Worm (Caenorhabditis elegans) whole organism, young adult: ENCODE measurements around the gene C34C12.8.
A peak's percentile ranks its signal among the peaks of the same experiment; 100 is the strongest.

Source experiments
- B0019.2 ChIP-seq: fragments of 200-800 bp; sonication (Bioruptor generic); conservative IDR thresholded peaks from 2 replicates; pipeline ENCODE4 v1.3.6; 2022; ENCODE audit warnings: missing genetic modification reagents, missing genetic modification characterization, missing compliant biosample characterization
- B0261.1 ChIP-seq: sonication (generic microtip); optimal IDR thresholded peaks from 2 replicates; lab custom pipeline; 2016; ENCODE audit warnings: mild to moderate bottlenecking, missing genetic modification characterization, moderate library complexity, missing compliant biosample characterization
- B0336.3 ChIP-seq: fragments of 200-800 bp; sonication (Bioruptor generic); IDR thresholded peaks from 2 replicates; pipeline ENCODE4 v1.3.6; 2022; ENCODE audit warnings: missing genetic modification characterization, missing compliant biosample characterization
- F22D6.2 ChIP-seq: sonication (generic microtip); optimal IDR thresholded peaks from 2 replicates; lab custom pipeline; 2016; ENCODE audit warnings: mild to moderate bottlenecking, missing genetic modification characterization, missing compliant biosample characterization
- F23B12.7 ChIP-seq: sonication (generic microtip); optimal IDR thresholded peaks from 2 replicates; lab custom pipeline; 2017; ENCODE audit warnings: missing genetic modification characterization, mild to moderate bottlenecking, missing compliant biosample characterization, antibody characterized with exemption, moderate library complexity; ENCODE audit not compliant: insufficient read depth
- F33H1.4 ChIP-seq: fragments of 200-800 bp; sonication (Bioruptor generic); IDR thresholded peaks from 2 replicates; pipeline ENCODE4 v1.3.6; 2022; ENCODE audit warnings: missing genetic modification reagents, missing genetic modification characterization, missing compliant biosample characterization
- F39B2.1 ChIP-seq: fragments of 200-800 bp; sonication (Bioruptor generic); IDR thresholded peaks from 2 replicates; pipeline ENCODE4 v1.3.6; 2022; ENCODE audit warnings: missing genetic modification reagents, missing genetic modification characterization, missing compliant biosample characterization
- F52B5.7 ChIP-seq: sonication (generic microtip); optimal IDR thresholded peaks from 2 replicates; lab custom pipeline; 2016; ENCODE audit warnings: mild to moderate bottlenecking, missing genetic modification characterization, missing compliant biosample characterization
- F57A8.1 ChIP-seq: fragments of 200-800 bp; sonication (Bioruptor generic); optimal IDR thresholded peaks from 2 replicates; lab custom pipeline; 2018; ENCODE audit warnings: mild to moderate bottlenecking, missing genetic modification characterization, moderate library complexity, missing compliant biosample characterization
- F57C9.4 ChIP-seq: sonication (generic microtip); optimal IDR thresholded peaks from 2 replicates; lab custom pipeline; 2017; ENCODE audit warnings: mild to moderate bottlenecking, missing genetic modification characterization, missing compliant biosample characterization
- T07F8.4 ChIP-seq: sonication (generic microtip); optimal IDR thresholded peaks from 2 replicates; lab custom pipeline; 2016; ENCODE audit warnings: mild to moderate bottlenecking, missing genetic modification characterization, moderate library complexity, missing compliant biosample characterization
- Y79H2A.3 ChIP-seq: fragments of 200-800 bp; sonication (Bioruptor generic); conservative IDR thresholded peaks from 2 replicates; pipeline ENCODE4 v1.3.6; 2022; ENCODE audit warnings: missing genetic modification reagents, missing genetic modification characterization, missing compliant biosample characterization
- aptf-3 ChIP-seq: fragments of 200-800 bp; sonication (Bioruptor generic); IDR thresholded peaks from 2 replicates; pipeline ENCODE4 v1.3.6; 2022; ENCODE audit warnings: missing genetic modification characterization, missing compliant biosample characterization
- atf-7 ChIP-seq: sonication (generic microtip); optimal IDR thresholded peaks from 2 replicates; lab custom pipeline; 2017; ENCODE audit warnings: mild to moderate bottlenecking, missing genetic modification characterization, missing compliant biosample characterization
- attf-6 ChIP-seq: fragments of 200-800 bp; sonication (Bioruptor generic); IDR thresholded peaks from 2 replicates; pipeline ENCODE4 v1.3.6; 2022; ENCODE audit warnings: missing genetic modification reagents, missing genetic modification characterization, missing compliant biosample characterization
- cebp-2 ChIP-seq: fragments of 200-800 bp; sonication (Bioruptor generic); IDR thresholded peaks from 2 replicates; pipeline ENCODE4 v1.3.6; 2022; ENCODE audit warnings: missing genetic modification characterization, missing compliant biosample characterization
- ceh-100 ChIP-seq: fragments of 200-800 bp; sonication (Bioruptor generic); IDR thresholded peaks from 2 replicates; pipeline ENCODE4 v1.3.6; 2022; ENCODE audit warnings: missing genetic modification reagents, missing genetic modification characterization, missing compliant biosample characterization
- ceh-27 ChIP-seq: fragments of 200-800 bp; sonication (Bioruptor generic); optimal IDR thresholded peaks from 2 replicates; lab custom pipeline; 2018; ENCODE audit warnings: mild to moderate bottlenecking, missing genetic modification characterization, moderate library complexity, missing compliant biosample characterization
- ceh-58 ChIP-seq: fragments of 200-800 bp; sonication (Bioruptor generic); IDR thresholded peaks from 2 replicates; pipeline ENCODE4 v1.3.6; 2022; ENCODE audit warnings: missing genetic modification characterization, missing compliant biosample characterization
- ceh-91 ChIP-seq: fragments of 200-800 bp; sonication (Bioruptor generic); IDR thresholded peaks from 2 replicates; pipeline ENCODE4 v1.3.6; 2022; ENCODE audit warnings: missing genetic modification reagents, missing genetic modification characterization, missing compliant biosample characterization
- dox-1 ChIP-seq: fragments of 200-800 bp; sonication (Bioruptor generic); IDR thresholded peaks from 2 replicates; pipeline ENCODE4 v1.3.6; 2022; ENCODE audit warnings: missing genetic modification reagents, missing genetic modification characterization, missing compliant biosample characterization
- dpl-1 ChIP-seq: fragments of 150-350 bp; optimal IDR thresholded peaks from 2 replicates; lab custom pipeline; 2014; ENCODE audit warnings: missing biosample characterization, missing genetic modification reagents, missing genetic modification characterization
- ekl-4 ChIP-seq: fragments of 200-800 bp; sonication (Bioruptor generic); IDR thresholded peaks from 2 replicates; pipeline ENCODE4 v1.3.6; 2022; ENCODE audit warnings: missing genetic modification reagents, missing genetic modification characterization, missing compliant biosample characterization
- fkh-3 ChIP-seq: sonication (generic microtip); optimal IDR thresholded peaks from 2 replicates; lab custom pipeline; 2016; ENCODE audit warnings: mild to moderate bottlenecking, missing genetic modification characterization, missing compliant biosample characterization
- him-1 ChIP-seq: sonication (generic microtip); optimal IDR thresholded peaks from 2 replicates; lab custom pipeline; 2016; ENCODE audit warnings: missing genotype, missing genetic modification reagents, missing genetic modification characterization, missing compliant biosample characterization
- hmg-1.2 ChIP-seq: fragments of 200-800 bp; sonication (Bioruptor generic); IDR thresholded peaks from 2 replicates; pipeline ENCODE4 v1.3.6; 2022; ENCODE audit warnings: missing genetic modification reagents, missing genetic modification characterization, missing compliant biosample characterization
- let-526 ChIP-seq: fragments of 200-800 bp; sonication (Bioruptor generic); IDR thresholded peaks from 2 replicates; pipeline ENCODE4 v1.3.6; 2022; ENCODE audit warnings: missing genetic modification reagents, missing genetic modification characterization, missing compliant biosample characterization
- let-607 ChIP-seq, 2 experiments: fragments of 200-800 bp in 1 of 2; sonication (Bioruptor generic) in 1 of 2; sonication (generic microtip) in 1 of 2; optimal IDR thresholded peaks; 2 replicates each; lab custom pipeline; 2016 to 2018; ENCODE audit warnings: mild to moderate bottlenecking in 2 of 2, missing compliant biosample characterization in 2 of 2, missing genetic modification characterization in 2 of 2, moderate library complexity in 2 of 2, missing genotype in 1 of 2
- lin-35 ChIP-seq, 3 experiments: fragments of 150-350 bp in 2 of 3; sonication (generic microtip) in 1 of 3; optimal IDR thresholded peaks; 2 replicates each; lab custom pipeline; 2014 to 2018; ENCODE audit warnings: missing biosample characterization in 3 of 3, missing genetic modification characterization in 3 of 3, missing genetic modification reagents in 3 of 3
- lir-1 ChIP-seq: fragments of 200-800 bp; sonication (Bioruptor generic); conservative IDR thresholded peaks from 2 replicates; pipeline ENCODE4 v1.3.6; 2022; ENCODE audit warnings: missing genetic modification reagents, missing genetic modification characterization, missing compliant biosample characterization
- madf-10 ChIP-seq: sonication (generic microtip); optimal IDR thresholded peaks from 2 replicates; lab custom pipeline; 2016; ENCODE audit warnings: mild to moderate bottlenecking, missing genetic modification characterization, missing compliant biosample characterization
- madf-6 ChIP-seq: fragments of 200-800 bp; sonication (Bioruptor generic); IDR thresholded peaks from 2 replicates; pipeline ENCODE4 v1.3.6; 2022; ENCODE audit warnings: missing genetic modification reagents, missing genetic modification characterization, missing compliant biosample characterization
- mel-28 ChIP-seq: sonication (generic microtip); optimal IDR thresholded peaks from 2 replicates; lab custom pipeline; 2016; ENCODE audit warnings: borderline replicate concordance, mild to moderate bottlenecking, missing genetic modification characterization, missing compliant biosample characterization
- mes-4 ChIP-seq: sonication (generic microtip); optimal IDR thresholded peaks from 2 replicates; lab custom pipeline; 2016; ENCODE audit warnings: missing genotype, missing genetic modification characterization, missing compliant biosample characterization
- mxl-1 ChIP-seq: sonication (generic microtip); optimal IDR thresholded peaks from 2 replicates; lab custom pipeline; 2016; ENCODE audit warnings: missing genetic modification characterization, missing compliant biosample characterization
- nfyb-1 ChIP-seq: fragments of 200-800 bp; sonication (Bioruptor generic); IDR thresholded peaks from 2 replicates; pipeline ENCODE4 v1.3.6; 2022; ENCODE audit warnings: missing genetic modification reagents, missing genetic modification characterization, missing compliant biosample characterization
- nhr-120 ChIP-seq: fragments of 200-800 bp; sonication (Bioruptor generic); IDR thresholded peaks from 2 replicates; pipeline ENCODE4 v1.3.6; 2022; ENCODE audit warnings: missing genetic modification characterization, missing compliant biosample characterization
- nhr-27 ChIP-seq: fragments of 200-800 bp; sonication (Bioruptor generic); optimal IDR thresholded peaks from 2 replicates; lab custom pipeline; 2018; ENCODE audit warnings: mild to moderate bottlenecking, missing genetic modification characterization, moderate library complexity, missing compliant biosample characterization
- nhr-80 ChIP-seq: sonication (generic microtip); optimal IDR thresholded peaks from 2 replicates; lab custom pipeline; 2016; ENCODE audit warnings: missing genetic modification characterization, missing compliant biosample characterization
- rcor-1 ChIP-seq: fragments of 200-800 bp; sonication (Bioruptor generic); IDR thresholded peaks from 2 replicates; pipeline ENCODE4 v1.3.6; 2022; ENCODE audit warnings: missing genetic modification reagents, missing genetic modification characterization, missing compliant biosample characterization
- rpc-1 ChIP-seq, 2 experiments: fragments of 150-350 bp in 1 of 2; sonication (generic microtip) in 1 of 2; optimal IDR thresholded peaks; 2 replicates each; lab custom pipeline; 2014 to 2018; ENCODE audit warnings: missing biosample characterization in 1 of 2, missing genetic modification characterization in 1 of 2, missing genetic modification reagents in 1 of 2, missing genotype in 1 of 2
- sdz-38 ChIP-seq: sonication (generic microtip); optimal IDR thresholded peaks from 2 replicates; lab custom pipeline; 2016; ENCODE audit warnings: missing genotype, missing genetic modification characterization, missing compliant biosample characterization
- snpc-1.1 ChIP-seq: sonication (generic microtip); optimal IDR thresholded peaks from 2 replicates; lab custom pipeline; 2017; ENCODE audit warnings: missing genetic modification characterization, mild to moderate bottlenecking, missing compliant biosample characterization, antibody characterized with exemption, moderate library complexity, missing genotype, missing genetic modification reagents; ENCODE audit not compliant: insufficient read depth
- snpc-4 ChIP-seq, 5 experiments: fragments of 150-350 bp in 1 of 5; sonication (generic microtip) in 4 of 5; optimal IDR thresholded peaks; 2 replicates each; lab custom pipeline; 2014 to 2018; ENCODE audit warnings: missing genetic modification characterization in 5 of 5, missing biosample characterization in 3 of 5, antibody characterized with exemption in 2 of 5, mild to moderate bottlenecking in 2 of 5, missing compliant biosample characterization in 2 of 5, missing genotype in 2 of 5, moderate library complexity in 2 of 5, missing genetic modification reagents in 1 of 5
- somi-1 ChIP-seq: fragments of 200-800 bp; sonication (Bioruptor generic); optimal IDR thresholded peaks from 2 replicates; lab custom pipeline; 2018; ENCODE audit warnings: mild to moderate bottlenecking, missing genetic modification characterization, missing compliant biosample characterization
- sptf-2 ChIP-seq: fragments of 200-800 bp; sonication (Bioruptor generic); optimal IDR thresholded peaks from 2 replicates; lab custom pipeline; 2018; ENCODE audit warnings: mild to moderate bottlenecking, missing genetic modification characterization, missing compliant biosample characterization
- ztf-22 ChIP-seq: fragments of 200-800 bp; sonication (Bioruptor generic); optimal IDR thresholded peaks from 2 replicates; lab custom pipeline; 2018; ENCODE audit warnings: mild to moderate bottlenecking, missing genetic modification characterization, moderate library complexity, missing compliant biosample characterization

The C34C12.8 gene

ce11 chrIII:3460061-3460460, at the start of gene C34C12.8:
Gene C34C12.8, plus strand, starts transcription at chrIII:3460406.
- peak; percentile 97 for TF ChIP-seq B0336.3 (GFP tag; lab: Robert Waterston, UW)
- TF ChIP-seq nhr-80 (tag; lab: Kevin White, UChicago): peak; percentile 47
- TF ChIP-seq sdz-38 (tag; lab: Kevin White, UChicago): no peak
- peak; percentile 36 to 77 for TF ChIP-seq let-607 (tag; optimal IDR thresholded peaks at IDR 0.05; lab: Kevin White, UChicago)
- TF ChIP-seq F39B2.1 (GFP tag; lab: Robert Waterston, UW): no peak
- peak; percentile 96 for TF ChIP-seq madf-6 (GFP tag; lab: Robert Waterston, UW)
- no peak for TF ChIP-seq rpc-1 (optimal IDR thresholded peaks at IDR 0.05; lab: Kevin White, UChicago)
- TF ChIP-seq rpc-1 (tag; optimal IDR thresholded peaks at IDR 0.05; lab: Kevin White, UChicago): no peak
- peak; percentile 96 for TF ChIP-seq nfyb-1 (GFP tag; lab: Robert Waterston, UW)
- peak; percentile 37 for TF ChIP-seq nhr-27 (tag; lab: Kevin White, UChicago)
- TF ChIP-seq cebp-2 (GFP tag; lab: Robert Waterston, UW): peak; percentile 76; the same call in 1 of the 2 replicates
- peak; percentile 89 for TF ChIP-seq F33H1.4 (GFP tag; lab: Robert Waterston, UW)
- peak; percentile 76 for TF ChIP-seq snpc-1.1 (tag; lab: Kevin White, UChicago)
- TF ChIP-seq F52B5.7 (tag; lab: Kevin White, UChicago): peak; percentile 23
- TF ChIP-seq T07F8.4 (tag; lab: Kevin White, UChicago): no peak
- peak in 2 of 3 experiments; percentile 91 to 95 for TF ChIP-seq lin-35 (GFP tag; optimal IDR thresholded peaks at IDR 0.05; lab: Kevin White, UChicago)
- no peak for TF ChIP-seq nhr-120 (GFP tag; lab: Robert Waterston, UW)
- peak; percentile 11 for TF ChIP-seq ztf-22 (GFP tag; lab: Kevin White, UChicago)
- TF ChIP-seq him-1 (tag; lab: Kevin White, UChicago): peak; percentile 19
- no peak for TF ChIP-seq Y79H2A.3 (GFP tag; lab: Robert Waterston, UW)
- TF ChIP-seq F23B12.7 (tag; lab: Kevin White, UChicago): peak; percentile 69
- peak; percentile 96 for TF ChIP-seq ekl-4 (GFP tag; lab: Robert Waterston, UW)
- peak; percentile 44 for TF ChIP-seq mes-4 (tag; lab: Kevin White, UChicago)
- TF ChIP-seq dpl-1 (GFP tag; lab: Kevin White, UChicago): peak; percentile 89
- TF ChIP-seq dox-1 (GFP tag; lab: Robert Waterston, UW): peak; percentile 96
- TF ChIP-seq fkh-3 (tag; lab: Kevin White, UChicago): no peak
- TF ChIP-seq B0261.1 (tag; lab: Kevin White, UChicago): peak; percentile 14
- TF ChIP-seq madf-10 (tag; lab: Kevin White, UChicago): peak; percentile 70
- peak; percentile 84 for TF ChIP-seq atf-7
- TF ChIP-seq hmg-1.2: peak; percentile 99
- no peak for TF ChIP-seq mel-28
- TF ChIP-seq rcor-1 (GFP tag; lab: Robert Waterston, UW): peak; percentile 96
- peak; percentile 75 for TF ChIP-seq somi-1
- no peak for TF ChIP-seq aptf-3 (GFP tag; lab: Robert Waterston, UW)
- TF ChIP-seq mxl-1 (tag; lab: Kevin White, UChicago): no peak
- peak; percentile 88 for TF ChIP-seq B0019.2 (GFP tag; lab: Robert Waterston, UW)
- peak; percentile 5 for TF ChIP-seq F57C9.4
- no peak for TF ChIP-seq ceh-58 (GFP tag; lab: Robert Waterston, UW)
- peak; percentile 82 for TF ChIP-seq F22D6.2
- peak; percentile 75 for TF ChIP-seq let-526 (GFP tag; lab: Robert Waterston, UW)
- peak; percentile 91 for TF ChIP-seq lir-1 (GFP tag; lab: Robert Waterston, UW)
- TF ChIP-seq ceh-100: peak; percentile 90
- TF ChIP-seq ceh-91 (GFP tag; lab: Robert Waterston, UW): peak; percentile 83
- no peak for TF ChIP-seq F57A8.1 (GFP tag; lab: Kevin White, UChicago)
- peak; percentile 75 for TF ChIP-seq ceh-27 (GFP tag; lab: Kevin White, UChicago)
- TF ChIP-seq attf-6: peak; percentile 72
- TF ChIP-seq sptf-2 (GFP tag; lab: Kevin White, UChicago): no peak
- TF ChIP-seq snpc-4 (GFP tag; optimal IDR thresholded peaks at IDR 0.05; lab: Kevin White, UChicago): peak; percentile 61
- peak; percentile 55 to 85 (median 75) for TF ChIP-seq snpc-4 (tag; optimal IDR thresholded peaks at IDR 0.05; lab: Kevin White, UChicago)
